Fruit fly (Drosophila melanogaster): Measurements from ENCODE around the gene Spc105R.

Spc105R gene

DNA sequence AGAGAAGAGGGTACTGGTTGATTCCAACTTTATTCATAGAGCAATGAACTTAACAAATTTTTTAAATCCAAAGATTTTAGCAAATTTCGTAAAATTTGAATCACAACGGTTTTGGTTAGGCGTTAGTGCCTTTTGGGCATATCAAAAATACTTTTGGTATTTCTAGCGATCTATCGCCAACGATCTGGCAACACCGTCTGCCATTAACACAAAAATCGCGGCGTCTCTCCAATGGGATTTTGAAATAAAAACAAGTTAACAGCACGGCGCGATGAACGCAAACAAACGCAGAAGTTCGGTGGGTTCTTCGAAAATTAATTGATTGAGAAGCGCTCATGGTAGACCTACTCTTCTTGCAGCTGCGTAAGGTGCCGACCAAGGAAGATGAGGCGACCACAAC, at the start of gene Spc105R:
Spc105R (plus strand) TSS at position 203 of the 400 bp plus-strand sequence.
- TF ChIP-seq CTCF (optimal IDR thresholded peaks at IDR 0.05), result peak; percentile 3 to 32
- TF ChIP-seq CG8478 (optimal IDR thresholded peaks at IDR 0.05), result no peak

DNA sequence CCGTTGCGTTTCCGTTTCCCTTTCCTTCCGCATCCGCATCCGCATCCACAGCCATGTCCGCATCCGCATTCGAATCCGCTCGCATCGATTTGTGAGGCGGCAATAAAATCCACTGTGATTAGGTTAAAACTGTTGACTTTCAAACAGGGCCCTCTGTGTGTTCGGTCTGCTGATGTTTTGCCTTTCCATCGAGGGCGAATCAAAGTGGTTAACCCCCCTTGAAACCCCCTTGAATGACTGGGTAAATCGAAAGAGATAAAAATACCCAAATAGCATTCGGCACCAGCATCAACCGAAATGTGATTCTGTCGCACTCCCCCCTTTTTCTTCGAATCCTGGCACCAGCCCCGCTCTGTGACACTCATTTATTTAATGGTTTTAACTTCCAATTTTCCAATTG, 47.2 kb upstream of the Spc105R start:
- no peak for TF ChIP-seq CTCF (optimal IDR thresholded peaks at IDR 0.05)
- no peak for TF ChIP-seq CG8478 (optimal IDR thresholded peaks at IDR 0.05)

DNA sequence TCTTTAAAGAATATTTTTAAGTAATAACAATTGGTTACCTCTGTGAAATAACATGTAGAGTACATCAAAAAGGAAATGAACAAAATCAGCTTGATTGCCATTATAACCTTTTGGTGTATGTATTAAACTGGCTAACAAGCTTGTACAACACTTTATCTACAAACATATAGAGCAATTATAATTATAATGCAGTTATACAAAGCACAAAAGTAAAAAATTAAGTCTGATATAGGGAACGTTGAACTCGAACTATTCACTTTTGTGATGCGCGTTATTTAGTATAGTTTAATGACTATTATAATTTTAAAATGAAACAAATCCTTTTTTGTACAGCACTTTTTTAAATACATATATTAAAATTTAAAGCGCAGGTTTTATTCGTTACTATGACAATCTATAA, 44.6 kb upstream of the Spc105R start, which contains the start of gene CG33912:
CG33912 (minus strand) TSS at position 101 of the 400 bp plus-strand sequence.
- TF ChIP-seq CG8478 (optimal IDR thresholded peaks at IDR 0.05), result no peak
- TF ChIP-seq CTCF (optimal IDR thresholded peaks at IDR 0.05), result no peak

DNA sequence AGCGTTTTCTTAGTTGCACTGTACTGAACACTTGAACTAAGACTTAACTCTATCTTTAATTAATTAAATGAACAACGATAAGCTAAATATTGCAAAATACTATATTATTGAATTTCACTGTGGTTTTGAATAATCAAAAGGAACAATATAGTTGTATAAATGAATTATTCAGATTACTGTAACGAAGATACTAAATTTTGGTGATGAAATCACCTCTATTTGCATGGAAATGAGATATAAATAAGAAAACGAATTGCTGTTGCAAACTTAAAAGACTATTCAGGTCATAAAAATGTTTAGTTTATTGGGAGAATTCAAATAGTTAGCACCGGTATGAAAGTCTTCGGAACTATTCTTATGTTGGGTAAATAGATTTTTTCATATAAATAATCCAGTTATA, 41.6 kb upstream of the Spc105R start, which contains the start of gene CG43251:
CG43251 (plus strand) TSS at position 301 of the 400 bp plus-strand sequence.
- TF ChIP-seq CTCF (optimal IDR thresholded peaks at IDR 0.05) (no peak), CG8478 (optimal IDR thresholded peaks at IDR 0.05) (no peak)

DNA sequence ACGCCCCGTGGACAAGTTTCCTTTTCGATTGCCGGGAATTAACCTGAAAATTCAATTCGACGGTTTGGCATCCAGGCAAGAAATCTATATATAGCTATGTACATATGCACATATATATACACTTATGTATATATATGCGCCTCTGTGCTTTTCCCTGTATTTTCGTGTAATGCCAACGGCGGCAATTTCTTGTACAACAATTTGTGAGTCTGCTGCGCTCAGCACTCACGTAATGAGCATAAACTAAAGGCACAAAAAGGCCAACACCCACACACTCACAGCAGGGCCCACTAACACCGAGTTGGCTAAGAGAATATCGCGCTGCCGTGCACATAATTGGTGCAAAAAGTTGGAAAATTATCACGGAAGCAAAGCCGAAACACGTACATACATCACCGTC, 38.7 kb upstream of the Spc105R start:
- no peak for TF ChIP-seq CG8478 (optimal IDR thresholded peaks at IDR 0.05)
- no peak for TF ChIP-seq CTCF (optimal IDR thresholded peaks at IDR 0.05)

DNA sequence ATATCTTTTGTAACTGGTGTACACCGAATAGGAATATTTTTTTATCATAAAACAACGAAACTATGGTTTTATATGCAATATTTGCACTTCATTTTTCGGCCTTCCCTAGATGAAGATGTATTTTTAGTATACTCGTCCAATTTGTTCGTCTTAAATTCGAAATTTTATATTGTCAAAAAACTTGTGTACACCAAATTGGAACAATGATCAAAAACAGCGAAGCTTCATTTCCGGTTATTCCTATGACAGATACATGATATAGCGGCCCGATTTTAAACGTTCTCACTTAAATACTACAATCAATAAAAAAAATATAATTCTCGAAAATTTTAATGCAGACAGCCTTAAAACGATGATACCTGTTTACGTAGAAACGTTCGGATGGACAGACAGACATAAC, 33.0 kb upstream of the Spc105R start:
- TF ChIP-seq CG8478 (optimal IDR thresholded peaks at IDR 0.05), result no peak
- TF ChIP-seq CTCF (optimal IDR thresholded peaks at IDR 0.05), result no peak

DNA sequence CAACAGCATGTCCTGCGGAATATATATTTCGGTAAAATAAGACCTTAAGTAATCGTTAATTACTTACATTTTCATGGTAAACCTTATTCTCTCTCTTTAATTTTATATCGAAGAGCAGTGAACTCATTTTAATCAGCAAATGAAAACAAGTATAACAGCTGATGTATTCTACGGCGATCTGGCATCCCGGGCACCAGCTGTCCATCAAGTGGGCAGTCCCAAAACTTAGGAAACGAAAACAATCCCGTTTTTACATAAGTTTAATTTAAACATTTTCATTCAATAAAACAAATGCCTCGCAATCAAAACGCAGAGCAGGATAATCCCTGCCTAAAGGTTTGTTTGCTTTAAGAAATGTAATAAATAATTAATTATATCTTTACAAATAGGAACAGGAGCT, 30.9 kb upstream of the Spc105R start, which contains the start of the genes CG4074 and CG4186:
CG4074 (minus strand) TSS at position 151 of the 400 bp plus-strand sequence.
CG4186 (plus strand) TSS at position 237 of the 400 bp plus-strand sequence.
- TF ChIP-seq CG8478 (optimal IDR thresholded peaks at IDR 0.05), result no peak
- peak in 1 of 2 experiments; percentile 9 for TF ChIP-seq CTCF (optimal IDR thresholded peaks at IDR 0.05)

DNA sequence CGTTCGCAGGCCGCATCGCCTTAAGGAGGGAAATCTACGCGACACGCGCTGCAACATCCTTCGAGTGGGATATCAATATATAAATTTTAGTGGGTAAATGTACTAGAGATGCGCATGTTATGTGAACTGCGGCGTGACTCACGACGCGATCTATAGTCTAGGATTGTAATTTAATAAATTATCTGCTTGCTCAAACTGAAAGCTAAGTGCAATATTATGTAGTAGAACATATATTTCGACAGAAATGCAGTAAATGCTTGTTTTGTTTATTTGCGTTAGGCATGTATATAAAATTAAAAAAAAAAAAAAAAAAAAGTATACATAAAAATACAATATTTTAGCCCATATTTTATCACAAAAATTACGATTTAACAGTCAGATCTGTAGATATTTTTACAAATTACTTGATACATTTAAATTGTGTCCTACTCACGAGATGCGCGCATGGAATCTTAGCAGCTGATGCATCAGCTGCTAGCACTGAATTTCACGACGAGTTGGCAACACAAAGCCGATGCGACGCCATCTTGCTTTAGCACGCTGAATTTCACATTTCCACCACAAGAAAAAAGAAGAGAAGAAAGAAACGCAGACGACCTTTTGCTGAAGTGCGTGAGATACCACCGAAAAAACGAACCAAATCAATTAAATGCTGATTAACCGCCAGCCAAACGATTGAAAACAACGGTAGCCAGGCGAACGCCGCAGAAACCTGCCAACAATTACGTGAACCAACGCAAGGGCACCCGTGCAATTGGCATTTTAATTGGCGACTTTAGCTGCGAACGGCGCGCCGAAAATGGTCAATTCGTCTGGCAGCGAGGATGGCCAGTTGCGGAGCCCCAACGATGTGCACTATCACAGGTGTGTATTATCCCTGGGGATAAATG, 29.0 kb upstream of the Spc105R start, which contains the start of the genes CG4042 and Pitslre:
CG4042 (minus strand) TSS at position 507 of the 890 bp plus-strand sequence.
Pitslre (plus strand) TSS at position 528 of the 890 bp plus-strand sequence.
- no peak for TF ChIP-seq CG8478 (optimal IDR thresholded peaks at IDR 0.05)
- no peak for TF ChIP-seq CTCF (optimal IDR thresholded peaks at IDR 0.05)

DNA sequence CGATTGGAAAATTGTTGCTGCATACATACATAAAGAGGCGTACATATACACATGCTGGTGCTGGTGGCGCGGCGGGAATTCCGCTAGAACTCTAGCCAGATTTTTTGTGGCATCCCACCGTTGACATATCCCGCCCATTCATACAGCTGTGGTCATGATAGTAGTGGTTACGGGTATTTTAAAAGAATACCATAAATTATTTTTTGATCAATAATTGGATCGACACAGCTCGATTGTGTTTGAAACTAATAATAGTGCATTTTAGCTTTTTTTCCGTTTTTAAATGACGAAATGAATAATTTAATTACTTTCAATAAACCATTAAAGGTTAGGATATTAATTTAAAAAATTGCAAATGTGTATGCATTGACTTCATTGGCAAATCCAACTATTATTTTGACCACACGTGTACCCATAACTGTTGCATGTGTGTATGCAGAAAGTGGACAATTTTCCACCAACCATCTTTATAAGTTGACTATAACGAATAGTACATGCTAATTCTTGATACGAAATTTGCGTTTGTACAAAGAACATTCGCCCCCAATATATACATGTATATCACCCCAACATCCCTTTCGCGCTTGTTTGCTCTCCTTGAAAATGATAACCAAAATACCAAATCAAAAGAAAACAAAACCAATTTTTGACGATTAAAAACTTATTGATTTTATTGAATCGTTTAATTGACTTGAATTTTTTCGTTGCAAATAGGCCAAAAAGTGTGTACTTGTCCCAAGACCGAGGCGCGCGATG, 28.1 kb upstream of the Spc105R start:
- no peak for TF ChIP-seq CTCF (optimal IDR thresholded peaks at IDR 0.05)
- TF ChIP-seq CG8478 (optimal IDR thresholded peaks at IDR 0.05), result no peak

DNA sequence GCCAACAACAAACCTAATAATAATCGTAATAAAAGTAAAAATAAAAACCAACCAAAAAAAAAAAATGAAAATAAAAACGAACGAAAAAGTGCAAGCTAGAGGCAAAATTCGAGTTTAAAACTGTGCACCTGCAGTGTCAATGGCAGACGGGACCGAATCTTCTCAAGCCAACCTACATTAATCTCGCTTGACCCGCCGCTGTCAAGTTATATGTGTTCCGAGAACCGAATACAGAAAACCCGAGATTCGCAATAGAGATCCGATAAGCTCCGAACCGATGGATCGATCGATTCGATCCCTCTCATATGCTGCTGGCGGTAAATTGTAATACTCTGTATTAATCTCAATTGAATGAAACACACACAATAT, 27.6 kb upstream of the Spc105R start:
- TF ChIP-seq CG8478 (optimal IDR thresholded peaks at IDR 0.05) (no peak), CTCF (optimal IDR thresholded peaks at IDR 0.05) (no peak)

DNA sequence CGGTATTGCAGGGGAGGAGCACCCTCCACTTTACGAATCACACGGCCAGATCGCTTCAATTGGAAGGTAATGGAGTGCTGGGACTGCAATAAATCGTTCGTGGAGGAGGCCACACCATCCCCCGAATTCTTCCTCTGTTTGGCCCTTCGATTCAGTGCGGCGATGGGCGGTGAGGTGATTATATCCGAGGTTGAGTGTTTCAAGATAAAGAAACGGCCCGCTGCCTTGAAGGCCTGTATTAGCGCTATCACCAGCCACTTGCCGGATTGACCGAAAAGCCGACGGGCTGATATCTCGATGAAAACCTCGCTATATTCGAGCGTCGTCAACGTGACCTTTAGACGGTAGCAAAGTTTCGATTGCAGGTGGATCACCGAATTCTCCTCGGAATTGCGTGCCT, 22.7 kb upstream of the Spc105R start:
- TF ChIP-seq CG8478 (optimal IDR thresholded peaks at IDR 0.05) (no peak), CTCF (optimal IDR thresholded peaks at IDR 0.05) (no peak)

DNA sequence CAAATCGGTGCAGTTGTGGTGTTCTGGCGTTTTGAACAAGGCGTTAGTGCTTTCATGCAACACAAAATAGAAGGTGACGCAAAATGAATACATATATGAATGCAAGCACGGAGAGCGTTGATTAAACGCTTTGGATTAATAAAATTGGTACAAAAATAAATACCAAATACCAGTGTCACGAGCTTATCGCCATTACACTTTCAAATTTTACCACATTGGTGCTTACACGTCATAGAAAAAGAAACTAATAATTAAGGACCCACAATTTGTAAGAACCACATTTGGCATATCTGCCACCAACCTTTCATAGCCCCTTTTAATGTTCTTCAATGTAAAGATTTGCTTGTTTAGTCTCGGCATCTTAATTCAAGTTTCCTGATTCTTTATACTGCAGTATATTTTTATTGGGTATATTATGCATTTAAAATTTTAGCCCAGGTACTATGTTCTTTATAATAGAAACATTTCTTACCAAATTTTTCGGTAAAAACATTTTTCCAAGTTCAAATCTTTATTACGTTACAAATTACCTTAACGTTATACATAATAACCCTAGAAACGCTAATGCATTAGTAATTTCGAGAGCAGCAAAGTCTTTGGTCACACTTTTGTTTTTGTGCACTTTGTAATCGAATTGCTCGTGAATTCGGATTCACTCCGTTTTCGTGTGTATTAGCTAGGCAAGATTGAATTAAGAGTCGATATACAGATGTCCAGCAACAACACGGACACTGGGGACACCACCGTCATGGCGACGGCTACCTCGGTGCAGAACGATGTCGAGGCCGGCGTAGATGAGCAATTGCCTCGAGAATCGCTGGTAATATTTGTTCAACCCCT, 21.8 kb upstream of the Spc105R start, which contains the start of the genes Pex16 and Pex14:
Pex16 (minus strand) TSS at position 41 of the 840 bp plus-strand sequence.
Pex14 (plus strand) TSS at position 576 of the 840 bp plus-strand sequence.
- TF ChIP-seq CG8478 (optimal IDR thresholded peaks at IDR 0.05) (no peak), CTCF (optimal IDR thresholded peaks at IDR 0.05) (no peak)

DNA sequence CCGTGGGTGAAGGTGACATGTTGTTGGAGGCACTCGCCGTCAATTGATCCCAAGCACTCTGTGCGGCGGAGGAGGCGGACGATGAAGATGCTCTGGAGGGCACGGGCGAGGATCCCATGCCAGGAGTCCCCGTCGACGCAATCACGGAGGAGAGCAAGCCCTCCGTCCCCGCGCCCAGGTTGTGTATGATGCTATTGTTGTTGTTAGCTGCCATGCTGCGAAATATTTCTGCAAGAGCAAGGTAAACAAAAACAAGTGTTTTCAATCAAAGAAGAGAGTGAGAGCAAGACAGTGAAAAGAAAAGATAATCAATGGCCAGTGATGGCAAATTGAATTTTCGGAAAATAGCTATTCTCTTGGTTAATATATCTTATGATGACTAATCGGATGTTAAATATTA, 15.8 kb upstream of the Spc105R start:
- TF ChIP-seq CG8478 (optimal IDR thresholded peaks at IDR 0.05) (no peak), CTCF (optimal IDR thresholded peaks at IDR 0.05) (no peak)
